Worm (Caenorhabditis elegans) whole organism, late embryonic: ENCODE results near the gene C36A4.4.

Experiments
- C38D4.7 ChIP-seq: fragments of 200-800 bp; sonication (Bioruptor generic); optimal IDR thresholded peaks from 2 replicates; lab custom pipeline; 2018; ENCODE audit warnings: mild to moderate bottlenecking, missing genetic modification characterization, moderate library complexity, missing compliant biosample characterization
- K02D7.2 ChIP-seq: sonication (generic microtip); optimal IDR thresholded peaks from 2 replicates; lab custom pipeline; 2017; ENCODE audit warnings: mild to moderate bottlenecking, missing genetic modification characterization, missing compliant biosample characterization
- K09A11.1 ChIP-seq: sonication (generic microtip); optimal IDR thresholded peaks from 2 replicates; lab custom pipeline; 2017; ENCODE audit warnings: antibody characterized with exemption, mild to moderate bottlenecking, missing genetic modification characterization, missing compliant biosample characterization; ENCODE audit not compliant: insufficient read depth
- Y22D7AL.16 ChIP-seq: sonication (generic microtip); optimal IDR thresholded peaks from 2 replicates; lab custom pipeline; 2016; ENCODE audit warnings: missing genetic modification characterization, missing compliant biosample characterization
- ahr-1 ChIP-seq: sonication (generic microtip); optimal IDR thresholded peaks from 2 replicates; lab custom pipeline; 2016; ENCODE audit warnings: missing genetic modification characterization, missing compliant biosample characterization
- ama-1 ChIP-seq: fragments of 150-350 bp; optimal IDR thresholded peaks from 2 replicates; lab custom pipeline; 2014
- ceh-14 ChIP-seq: sonication (generic microtip); optimal IDR thresholded peaks from 2 replicates; lab custom pipeline; 2016; ENCODE audit warnings: missing genotype, missing genetic modification characterization, missing compliant biosample characterization
- ceh-2 ChIP-seq: sonication (generic microtip); optimal IDR thresholded peaks from 2 replicates; lab custom pipeline; 2016; ENCODE audit warnings: missing genotype, missing genetic modification characterization, missing compliant biosample characterization
- ceh-24 ChIP-seq: sonication (generic microtip); optimal IDR thresholded peaks from 2 replicates; lab custom pipeline; 2016; ENCODE audit warnings: mild to moderate bottlenecking, missing genetic modification characterization, missing compliant biosample characterization
- ceh-30 ChIP-seq: fragments of 150-350 bp; optimal IDR thresholded peaks from 2 replicates; lab custom pipeline; 2014; ENCODE audit warnings: missing biosample characterization, missing genetic modification characterization
- ceh-31 ChIP-seq: sonication (generic microtip); optimal IDR thresholded peaks from 2 replicates; lab custom pipeline; 2016; ENCODE audit warnings: missing genetic modification characterization, missing compliant biosample characterization
- ceh-48 ChIP-seq: sonication (generic microtip); optimal IDR thresholded peaks from 2 replicates; lab custom pipeline; 2016; ENCODE audit warnings: missing genetic modification characterization, inconsistent platforms, missing compliant biosample characterization
- ceh-9 ChIP-seq: sonication (generic microtip); optimal IDR thresholded peaks from 2 replicates; lab custom pipeline; 2016; ENCODE audit warnings: mild to moderate bottlenecking, missing genetic modification characterization, inconsistent platforms, missing compliant biosample characterization
- dmd-4 ChIP-seq: sonication (generic microtip); optimal IDR thresholded peaks from 2 replicates; lab custom pipeline; 2016; ENCODE audit warnings: borderline replicate concordance, missing genetic modification characterization, missing compliant biosample characterization
- dve-1 ChIP-seq: sonication (generic microtip); optimal IDR thresholded peaks from 2 replicates; lab custom pipeline; 2017; ENCODE audit warnings: antibody characterized with exemption, mild to moderate bottlenecking, missing genetic modification characterization, missing compliant biosample characterization
- elt-2 ChIP-seq: sonication (generic microtip); optimal IDR thresholded peaks from 2 replicates; lab custom pipeline; 2016; ENCODE audit warnings: missing genetic modification reagents, missing genetic modification characterization, missing compliant biosample characterization
- elt-4 ChIP-seq: sonication (generic microtip); optimal IDR thresholded peaks from 2 replicates; lab custom pipeline; 2016; ENCODE audit warnings: missing genetic modification characterization, missing compliant biosample characterization
- eyg-1 ChIP-seq: sonication (generic microtip); optimal IDR thresholded peaks from 2 replicates; lab custom pipeline; 2016; ENCODE audit warnings: missing genotype, missing genetic modification characterization, missing compliant biosample characterization
- fkh-6 ChIP-seq: sonication (generic microtip); optimal IDR thresholded peaks from 2 replicates; lab custom pipeline; 2016; ENCODE audit warnings: missing genetic modification characterization, missing compliant biosample characterization
- gmeb-2 ChIP-seq: sonication (generic microtip); optimal IDR thresholded peaks from 2 replicates; lab custom pipeline; 2016; ENCODE audit warnings: missing genetic modification characterization, inconsistent platforms, missing compliant biosample characterization
- hlh-13 ChIP-seq: fragments of 200-800 bp; sonication (Bioruptor generic); optimal IDR thresholded peaks from 2 replicates; lab custom pipeline; 2018; ENCODE audit warnings: mild to moderate bottlenecking, missing genetic modification characterization, missing compliant biosample characterization
- hlh-15 ChIP-seq: sonication (generic microtip); optimal IDR thresholded peaks from 2 replicates; lab custom pipeline; 2016; ENCODE audit warnings: missing genetic modification characterization, missing compliant biosample characterization
- hlh-30 ChIP-seq: sonication (generic microtip); optimal IDR thresholded peaks from 2 replicates; lab custom pipeline; 2017; ENCODE audit warnings: antibody characterized with exemption, missing genetic modification characterization, missing compliant biosample characterization; ENCODE audit not compliant: insufficient read depth
- hlh-8 ChIP-seq: sonication (generic microtip); optimal IDR thresholded peaks from 2 replicates; lab custom pipeline; 2016; ENCODE audit warnings: missing genotype, missing genetic modification characterization, missing compliant biosample characterization
- lin-11 ChIP-seq: fragments of 200-800 bp; sonication (Bioruptor generic); optimal IDR thresholded peaks from 2 replicates; lab custom pipeline; 2018; ENCODE audit warnings: mild to moderate bottlenecking, missing genetic modification characterization, missing compliant biosample characterization
- madf-2 ChIP-seq: sonication (generic microtip); optimal IDR thresholded peaks from 2 replicates; lab custom pipeline; 2017; ENCODE audit warnings: missing genetic modification characterization, missing compliant biosample characterization
- mec-3 ChIP-seq: sonication (generic microtip); optimal IDR thresholded peaks from 2 replicates; lab custom pipeline; 2016; ENCODE audit warnings: borderline replicate concordance, missing genetic modification characterization, missing compliant biosample characterization
- nhr-11 ChIP-seq: fragments of 150-350 bp; optimal IDR thresholded peaks from 2 replicates; lab custom pipeline; 2014; ENCODE audit warnings: missing biosample characterization, missing genetic modification characterization
- nhr-232 ChIP-seq: sonication (generic microtip); optimal IDR thresholded peaks from 2 replicates; lab custom pipeline; 2016; ENCODE audit warnings: missing genetic modification characterization, missing compliant biosample characterization
- npax-4 ChIP-seq: sonication (generic microtip); optimal IDR thresholded peaks from 2 replicates; lab custom pipeline; 2016; ENCODE audit warnings: missing genetic modification characterization, missing compliant biosample characterization
- odd-2 ChIP-seq: sonication (generic microtip); optimal IDR thresholded peaks from 2 replicates; lab custom pipeline; 2017; ENCODE audit warnings: antibody characterized with exemption, mild to moderate bottlenecking, missing genetic modification characterization, missing compliant biosample characterization
- pat-9 ChIP-seq: fragments of 200-800 bp; sonication (Bioruptor generic); optimal IDR thresholded peaks from 2 replicates; lab custom pipeline; 2018; ENCODE audit warnings: mild to moderate bottlenecking, missing genetic modification characterization, moderate library complexity, missing compliant biosample characterization
- pax-1 ChIP-seq: fragments of 150-350 bp; optimal IDR thresholded peaks from 2 replicates; lab custom pipeline; 2014; ENCODE audit warnings: missing biosample characterization, missing genetic modification characterization
- pha-2 ChIP-seq: sonication (generic microtip); optimal IDR thresholded peaks from 2 replicates; lab custom pipeline; 2017; ENCODE audit warnings: mild to moderate bottlenecking, missing genetic modification characterization, missing compliant biosample characterization
- pros-1 ChIP-seq: fragments of 150-350 bp; optimal IDR thresholded peaks from 2 replicates; lab custom pipeline; 2014; ENCODE audit warnings: missing biosample characterization, missing genetic modification reagents, missing genetic modification characterization
- sox-2 ChIP-seq: fragments of 200-800 bp; sonication (Bioruptor generic); IDR thresholded peaks from 2 replicates; pipeline ENCODE4 v1.3.6; 2022; ENCODE audit warnings: missing genetic modification reagents, missing genetic modification characterization, missing compliant biosample characterization
- syd-9 ChIP-seq: sonication (generic microtip); optimal IDR thresholded peaks from 2 replicates; lab custom pipeline; 2016; ENCODE audit warnings: mild to moderate bottlenecking, missing genetic modification characterization, moderate library complexity, missing compliant biosample characterization
- tbx-2 ChIP-seq: sonication (generic microtip); optimal IDR thresholded peaks from 2 replicates; lab custom pipeline; 2016; ENCODE audit warnings: missing genetic modification characterization, missing compliant biosample characterization
- tbx-7 ChIP-seq: sonication (generic microtip); optimal IDR thresholded peaks from 2 replicates; lab custom pipeline; 2016; ENCODE audit warnings: missing genotype, missing genetic modification characterization, missing compliant biosample characterization
- unc-3 ChIP-seq, 2 experiments: fragments of 200-800 bp in 1 of 2; sonication (Bioruptor generic) in 1 of 2; sonication (generic microtip) in 1 of 2; conservative IDR thresholded peaks in 1 of 2; optimal IDR thresholded peaks in 1 of 2; 2 replicates each; pipeline versions ENCODE4 v1.3.6 to Lab custom; 2016 to 2022; ENCODE audit warnings: missing compliant biosample characterization in 2 of 2, missing genetic modification characterization in 2 of 2, missing genetic modification reagents in 1 of 2
- unc-42 ChIP-seq: sonication (generic microtip); optimal IDR thresholded peaks from 2 replicates; lab custom pipeline; 2016; ENCODE audit warnings: missing genotype, missing genetic modification characterization, missing compliant biosample characterization
- unc-55 ChIP-seq: sonication (generic microtip); optimal IDR thresholded peaks from 2 replicates; lab custom pipeline; 2017; ENCODE audit warnings: missing biosample characterization, missing genetic modification reagents, missing genetic modification characterization
- zip-5 ChIP-seq: sonication (generic microtip); optimal IDR thresholded peaks from 2 replicates; lab custom pipeline; 2016; ENCODE audit warnings: missing genetic modification characterization, missing compliant biosample characterization
- ztf-16 ChIP-seq: sonication (generic microtip); optimal IDR thresholded peaks from 2 replicates; lab custom pipeline; 2017; ENCODE audit warnings: missing genetic modification characterization, missing compliant biosample characterization

Gene C36A4.4

ce11 chrIII:3831381-3831780 lies 12.0 kb downstream of the C36A4.4 start, which contains the start of gene C36A4.10:
Gene C36A4.10 (minus strand): TSS chrIII:3831481.
- TF ChIP-seq ceh-30 (tag; lab: Kevin White, UChicago): no peak
- no peak for TF ChIP-seq K02D7.2
- no peak for TF ChIP-seq tbx-7 (tag; lab: Kevin White, UChicago)
- TF ChIP-seq hlh-15 (tag; lab: Kevin White, UChicago): no peak
- TF ChIP-seq unc-3 (GFP tag; conservative IDR thresholded peaks at IDR 0.05; lab: Robert Waterston, UW): no peak
- no peak for TF ChIP-seq unc-3 (tag; optimal IDR thresholded peaks at IDR 0.05; lab: Kevin White, UChicago)
- TF ChIP-seq npax-4: no peak
- peak; percentile 33 for TF ChIP-seq ceh-48 (tag; lab: Kevin White, UChicago)

- TF ChIP-seq ama-1 (lab: Kevin White, UChicago) (no peak), unc-42 (tag; lab: Kevin White, UChicago) (no peak), ztf-16 (tag; lab: Kevin White, UChicago) (no peak), ahr-1 (no peak), ceh-31 (tag; lab: Kevin White, UChicago) (no peak), dve-1 (no peak)
- TF ChIP-seq, all 69 proteins: peak for 0
Measured at ce11 chrIII:3829105-3829504, 14.3 kb downstream of the C36A4.4 start, which contains the start of gene cnnm-5. Gene cnnm-5 (minus strand): TSS chrIII:3829205.

DNA sequence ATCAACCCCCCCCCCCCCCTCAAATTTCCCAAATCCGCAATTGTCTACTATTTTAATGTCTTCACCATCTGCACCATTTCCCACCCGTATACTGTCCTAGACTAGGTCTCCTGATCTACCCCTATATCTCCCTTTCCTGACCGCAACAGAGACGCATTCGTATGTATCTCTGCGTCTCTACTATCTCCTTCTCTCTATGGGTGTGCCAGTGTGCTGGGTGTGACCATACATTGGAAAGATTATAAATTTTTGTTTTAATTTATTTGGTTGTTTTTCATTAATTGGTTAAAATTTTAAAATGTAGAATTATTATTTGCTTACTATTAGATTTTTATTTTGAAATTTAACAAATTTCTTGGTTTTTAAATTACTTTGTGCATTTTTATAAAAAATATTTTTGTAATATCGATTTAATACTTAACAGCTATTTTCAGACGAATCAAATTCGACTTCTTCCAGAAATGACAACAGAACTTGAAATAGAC lies 21.4 kb downstream of the C36A4.4 start, which contains the start of gene amx-1:
Gene amx-1, plus strand, starts transcription at position 435 of the 485 bp plus-strand sequence.
- TF ChIP-seq ceh-31 (tag; lab: Kevin White, UChicago) (peak; percentile 4), hlh-30 (tag; lab: Kevin White, UChicago) (peak; percentile 58), ahr-1 (no peak)
- TF ChIP-seq, all 69 proteins: peak for 2

- no peak for TF ChIP-seq pax-1 (tag; lab: Kevin White, UChicago)
- TF ChIP-seq lin-11: no peak
- peak; percentile 71 for TF ChIP-seq tbx-2 (tag; lab: Kevin White, UChicago)
- no peak for TF ChIP-seq hlh-15 (tag; lab: Kevin White, UChicago)
- no peak for TF ChIP-seq elt-4 (tag; lab: Kevin White, UChicago)
- no peak for TF ChIP-seq ahr-1
- TF ChIP-seq K09A11.1 (tag; lab: Kevin White, UChicago): no peak
- TF ChIP-seq syd-9 (tag; lab: Kevin White, UChicago): peak; percentile 57
- TF ChIP-seq nhr-232 (tag; lab: Kevin White, UChicago): no peak
- peak; percentile 96 for TF ChIP-seq unc-55
- no peak for TF ChIP-seq sox-2 (GFP tag; lab: Robert Waterston, UW)
- TF ChIP-seq eyg-1: no peak
- peak; percentile 39 for TF ChIP-seq ceh-2 (tag; lab: Kevin White, UChicago)
- TF ChIP-seq npax-4: no peak
- no peak for TF ChIP-seq hlh-13 (GFP tag; lab: Kevin White, UChicago)
- no peak for TF ChIP-seq dmd-4 (tag; lab: Kevin White, UChicago)
- no peak for TF ChIP-seq ceh-9
- no peak for TF ChIP-seq odd-2 (tag; lab: Kevin White, UChicago)
- peak; percentile 40 for TF ChIP-seq unc-42 (tag; lab: Kevin White, UChicago)
- no peak for TF ChIP-seq pat-9 (tag; lab: Kevin White, UChicago)
- no peak for TF ChIP-seq ztf-16 (tag; lab: Kevin White, UChicago)
- no peak for TF ChIP-seq gmeb-2 (tag; lab: Kevin White, UChicago)
- TF ChIP-seq hlh-8 (tag; lab: Kevin White, UChicago): no peak
- TF ChIP-seq ceh-14 (tag; lab: Kevin White, UChicago): peak; percentile 44
- no peak for TF ChIP-seq zip-5 (tag; lab: Kevin White, UChicago)
- no peak for TF ChIP-seq madf-2 (tag; lab: Kevin White, UChicago)
- no peak for TF ChIP-seq pha-2 (tag; lab: Kevin White, UChicago)
- no peak for TF ChIP-seq nhr-11
- peak; percentile 88 for TF ChIP-seq pros-1 (tag; lab: Kevin White, UChicago)
- no peak for TF ChIP-seq C38D4.7 (GFP tag; lab: Kevin White, UChicago)
- TF ChIP-seq fkh-6 (tag; lab: Kevin White, UChicago): no peak
- peak; percentile 77 for TF ChIP-seq hlh-30 (tag; lab: Kevin White, UChicago)
- TF ChIP-seq mec-3 (tag; lab: Kevin White, UChicago): no peak
- TF ChIP-seq K02D7.2: no peak
- peak; percentile 21 for TF ChIP-seq elt-2 (tag; lab: Kevin White, UChicago)
- no peak for TF ChIP-seq Y22D7AL.16 (tag; lab: Kevin White, UChicago)
- TF ChIP-seq tbx-7 (tag; lab: Kevin White, UChicago): no peak
- no peak for TF ChIP-seq ceh-24 (tag; lab: Kevin White, UChicago)
Measured at ce11 chrIII:3820134-3820533, 23.3 kb downstream of the C36A4.4 start.
